Fruit fly (Drosophila melanogaster): ENCODE measurements around the gene Atg3.
A peak's percentile ranks its signal among the peaks of the same experiment; 100 is the strongest.

The Atg3 gene

dm6 chr3L:18789203-18790018 is 40.9 kb downstream of the Atg3 start (continued):
- TF ChIP-seq CG31224 (GFP tag; IDR thresholded peaks at IDR 0.05) (0 out of 2 replicates have a peak, but pooled peaks have one; percentile 6), cato (GFP tag; optimal IDR thresholded peaks at IDR 0.05; ENCODE audit: borderline replicate concordance) (no peak), lola (GFP tag; optimal IDR thresholded peaks at IDR 0.05) (no peak), CG8924 (tag; optimal IDR thresholded peaks at IDR 0.05) (peak; percentile 10), gro (GFP tag; optimal IDR thresholded peaks at IDR 0.05) (peak; percentile 78), CG15011 (GFP tag; optimal IDR thresholded peaks at IDR 0.05) (peak; percentile 51), Hr78 (GFP tag; optimal IDR thresholded peaks at IDR 0.05) (peak in 1 of 2 experiments; percentile 66), fd102C (GFP tag; optimal IDR thresholded peaks at IDR 0.05) (no peak), Poxn (GFP tag; IDR thresholded peaks at IDR 0.05) (no peak), ERR (GFP tag; optimal IDR thresholded peaks at IDR 0.05) (no peak), crol (GFP tag; IDR thresholded peaks at IDR 0.05) (peak; percentile 92), CG32532 (GFP tag; IDR thresholded peaks at IDR 0.05) (no peak; the same call in 1 of the 2 replicates), CG9876 (GFP tag; optimal IDR thresholded peaks at IDR 0.05) (no peak), Kr (GFP tag; optimal IDR thresholded peaks at IDR 0.05) (no peak), CG13296 (GFP tag; optimal IDR thresholded peaks at IDR 0.05) (peak; percentile 82), abd-A (tag; optimal IDR thresholded peaks at IDR 0.05) (peak; percentile 98), Chrac-16 (GFP tag; optimal IDR thresholded peaks at IDR 0.05) (no peak), seq (GFP tag; IDR thresholded peaks at IDR 0.05) (no peak), D (optimal IDR thresholded peaks at IDR 0.05) (no peak), D (GFP tag; optimal IDR thresholded peaks at IDR 0.05) (peak; percentile 19), hkb (optimal IDR thresholded peaks at IDR 0.05) (no peak), hkb (GFP tag; IDR thresholded peaks at IDR 0.05) (peak; percentile 51), CG17802 (tag; optimal IDR thresholded peaks at IDR 0.05) (no peak), kay (GFP tag; optimal IDR thresholded peaks at IDR 0.05) (no peak), CG18764 (GFP tag; optimal IDR thresholded peaks at IDR 0.05) (no peak), Doc2 (GFP tag; IDR thresholded peaks at IDR 0.05) (no peak), ems (GFP tag; optimal IDR thresholded peaks at IDR 0.05) (peak; percentile 13)

DNA sequence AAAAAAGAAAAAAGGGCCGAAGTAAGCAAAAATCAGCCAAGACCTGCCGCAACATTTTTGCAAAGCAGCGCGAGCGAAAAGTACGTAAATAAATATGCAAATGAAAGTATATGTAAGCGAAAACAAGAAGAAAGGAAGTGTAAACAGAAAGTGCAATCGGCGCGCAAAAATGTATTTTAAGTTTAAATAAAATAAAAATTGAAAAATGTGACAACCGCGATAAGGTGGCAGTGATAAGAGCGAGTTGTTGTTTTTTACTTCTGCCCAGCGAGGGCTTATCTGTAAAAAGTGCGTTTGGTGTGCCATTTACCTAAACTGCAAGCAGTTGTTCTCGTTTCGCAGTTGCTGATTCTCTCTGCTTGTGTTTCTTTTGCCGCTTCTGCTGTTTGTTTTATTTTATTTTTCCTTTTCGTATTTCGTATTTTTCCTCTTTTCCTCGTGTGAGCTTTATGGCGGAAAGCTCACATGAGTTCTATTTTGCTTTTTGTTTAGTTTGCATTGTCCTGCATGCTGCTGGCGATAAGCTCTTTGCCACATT is 42.2 kb downstream of the Atg3 start:
- peak; percentile 89 for TF ChIP-seq Drgx (GFP tag; IDR thresholded peaks at IDR 0.05)
- 0 out of 2 replicates have a peak, but pooled peaks have one; percentile 7 for TF ChIP-seq CG11696 (GFP tag; IDR thresholded peaks at IDR 0.05)
- TF ChIP-seq wek (GFP tag; optimal IDR thresholded peaks at IDR 0.05) = no peak
- TF ChIP-seq CG10321 (GFP tag; IDR thresholded peaks at IDR 0.05) = 0 out of 2 replicates have a peak, but pooled peaks have one; percentile 21
- TF ChIP-seq CG14860 (GFP tag; IDR thresholded peaks at IDR 0.05; ENCODE audit: partially characterized antibody) = no peak
- TF ChIP-seq CG2120 (GFP tag; optimal IDR thresholded peaks at IDR 0.05) = no peak
- TF ChIP-seq bsh (GFP tag; optimal IDR thresholded peaks at IDR 0.05) = peak in 1 of 2 experiments; percentile 83
- TF ChIP-seq CG14965 (GFP tag; optimal IDR thresholded peaks at IDR 0.05; ENCODE audit: borderline replicate concordance) = no peak
- peak; percentile 26 for TF ChIP-seq lbe (GFP tag; optimal IDR thresholded peaks at IDR 0.05)
- no peak for TF ChIP-seq CG4854 (GFP tag; optimal IDR thresholded peaks at IDR 0.05)
- no peak for TF ChIP-seq unc-4 (GFP tag; IDR thresholded peaks at IDR 0.05; ENCODE audit: partially characterized antibody)
- TF ChIP-seq kay (GFP tag; optimal IDR thresholded peaks at IDR 0.05) = no peak
- no peak for TF ChIP-seq NC2β (GFP tag; optimal IDR thresholded peaks at IDR 0.05)
- TF ChIP-seq CG15479 (GFP tag; optimal IDR thresholded peaks at IDR 0.05) = no peak
- no peak for TF ChIP-seq Camta (GFP tag; optimal IDR thresholded peaks at IDR 0.05)
- no peak for TF ChIP-seq Ets97D (GFP tag; optimal IDR thresholded peaks at IDR 0.05)
- no peak for TF ChIP-seq tx (GFP tag; optimal IDR thresholded peaks at IDR 0.05)
- no peak for TF ChIP-seq CG17568 (GFP tag; optimal IDR thresholded peaks at IDR 0.05)
- TF ChIP-seq nom (GFP tag; optimal IDR thresholded peaks at IDR 0.05) = peak; percentile 89
- no peak for TF ChIP-seq gcm2 (GFP tag; optimal IDR thresholded peaks at IDR 0.05)
- TF ChIP-seq HLH54F (GFP tag; optimal IDR thresholded peaks at IDR 0.05) = no peak
- no peak for TF ChIP-seq wor (GFP tag; IDR thresholded peaks at IDR 0.05)
- no peak for TF ChIP-seq NfI (GFP tag; optimal IDR thresholded peaks at IDR 0.05)

Data from whole organism, embryonic.